Worm (Caenorhabditis elegans) whole organism, mixed stage, embryonic: ENCODE data around the gene K08F11.1.

Source experiments
- M03D4.4 ChIP-seq: sonication (generic microtip); optimal IDR thresholded peaks from 2 replicates; lab custom pipeline; 2017; ENCODE audit warnings: mild to moderate bottlenecking, missing genetic modification characterization, missing compliant biosample characterization
- ceh-39 ChIP-seq: fragments of 150-350 bp; optimal IDR thresholded peaks from 2 replicates; lab custom pipeline; 2014; ENCODE audit warnings: missing biosample characterization, missing genetic modification characterization
- ces-1 ChIP-seq: fragments of 150-350 bp; optimal IDR thresholded peaks from 2 replicates; lab custom pipeline; 2014; ENCODE audit warnings: missing biosample characterization, missing genetic modification reagents, missing genetic modification characterization
- lsy-2 ChIP-seq: fragments of 150-350 bp; optimal IDR thresholded peaks from 2 replicates; lab custom pipeline; 2014; ENCODE audit warnings: missing biosample characterization, missing genetic modification characterization
- mab-5 ChIP-seq: fragments of 150-350 bp; optimal IDR thresholded peaks from 2 replicates; lab custom pipeline; 2014; ENCODE audit warnings: missing biosample characterization, missing genetic modification characterization
- mls-2 ChIP-seq: sonication (generic microtip); optimal IDR thresholded peaks from 2 replicates; lab custom pipeline; 2016; ENCODE audit warnings: mild to moderate bottlenecking, missing genetic modification characterization, moderate library complexity, missing compliant biosample characterization
- nhr-2 ChIP-seq: fragments of 150-350 bp; optimal IDR thresholded peaks from 2 replicates; lab custom pipeline; 2014; ENCODE audit warnings: missing biosample characterization, missing genetic modification characterization
- nhr-28 ChIP-seq: fragments of 150-350 bp; optimal IDR thresholded peaks from 2 replicates; lab custom pipeline; 2014; ENCODE audit warnings: missing biosample characterization, missing genetic modification characterization
- nhr-76 ChIP-seq: sonication (generic microtip); optimal IDR thresholded peaks from 2 replicates; lab custom pipeline; 2017; ENCODE audit warnings: missing biosample characterization, missing genetic modification characterization
- pha-4 ChIP-seq: fragments of 150-350 bp; optimal IDR thresholded peaks from 2 replicates; lab custom pipeline; 2018; ENCODE audit warnings: missing biosample characterization, missing genetic modification reagents, missing genetic modification characterization

K08F11.1 gene

ce11 chrIV:4762990-4763545 is 38.4 kb downstream of the K08F11.1 start:
- TF ChIP-seq lsy-2 (tag; lab: Kevin White, UChicago): peak; percentile 4

ce11 chrIV:4763844-4764243 is 39.2 kb downstream of the K08F11.1 start, which contains the start of gene Y17G9B.2:
Y17G9B.2 (plus strand) TSS chrIV:4764144.
- TF ChIP-seq nhr-28 (no peak), mls-2 (tag; lab: Kevin White, UChicago) (no peak), pha-4 (no peak)

ce11 chrIV:4764422-4764821 is 39.8 kb downstream of the K08F11.1 start, which contains the start of gene npp-26:
npp-26 (plus strand) TSS chrIV:4764722.
- no peak for TF ChIP-seq nhr-76 (tag; lab: Kevin White, UChicago)

- TF ChIP-seq pha-4 (no peak), ceh-39 (no peak), mab-5 (tag; lab: Kevin White, UChicago) (no peak), M03D4.4 (tag; lab: Kevin White, UChicago) (no peak), nhr-2 (tag; lab: Kevin White, UChicago) (no peak), ces-1 (GFP tag; lab: Kevin White, UChicago) (no peak)
- TF ChIP-seq, all 35 proteins: peak for 0
Observed at ce11 chrIV:4771792-4772191, 47.1 kb downstream of the K08F11.1 start, which contains the start of gene R11E3.2. R11E3.2 (plus strand) TSS chrIV:4772092.
